Worm (Caenorhabditis elegans) whole organism, late embryonic: ENCODE results near the gene nhr-120.
A peak's percentile ranks its signal among the peaks of the same experiment; 100 is the strongest.

ENCODE experiments used
- C08G9.2 ChIP-seq: sonication (generic microtip); optimal IDR thresholded peaks from 2 replicates; lab custom pipeline; 2016; ENCODE audit warnings: mild to moderate bottlenecking, missing genetic modification characterization, moderate library complexity, missing compliant biosample characterization
- C38D4.7 ChIP-seq: fragments of 200-800 bp; sonication (Bioruptor generic); optimal IDR thresholded peaks from 2 replicates; lab custom pipeline; 2018; ENCODE audit warnings: mild to moderate bottlenecking, missing genetic modification characterization, moderate library complexity, missing compliant biosample characterization
- F13H6.1 ChIP-seq: sonication (generic microtip); optimal IDR thresholded peaks from 2 replicates; lab custom pipeline; 2016; ENCODE audit warnings: missing genetic modification characterization, missing compliant biosample characterization
- K02D7.2 ChIP-seq: sonication (generic microtip); optimal IDR thresholded peaks from 2 replicates; lab custom pipeline; 2017; ENCODE audit warnings: mild to moderate bottlenecking, missing genetic modification characterization, missing compliant biosample characterization
- T23F11.4 ChIP-seq: fragments of 200-800 bp; sonication (Bioruptor generic); optimal IDR thresholded peaks from 2 replicates; lab custom pipeline; 2018; ENCODE audit warnings: mild to moderate bottlenecking, missing genetic modification characterization, missing compliant biosample characterization
- ahr-1 ChIP-seq: sonication (generic microtip); optimal IDR thresholded peaks from 2 replicates; lab custom pipeline; 2016; ENCODE audit warnings: missing genetic modification characterization, missing compliant biosample characterization
- ama-1 ChIP-seq: fragments of 150-350 bp; optimal IDR thresholded peaks from 2 replicates; lab custom pipeline; 2014
- ceh-19 ChIP-seq: fragments of 200-800 bp; sonication (Bioruptor generic); optimal IDR thresholded peaks from 2 replicates; lab custom pipeline; 2018; ENCODE audit warnings: mild to moderate bottlenecking, missing genetic modification characterization, missing compliant biosample characterization
- ceh-2 ChIP-seq: sonication (generic microtip); optimal IDR thresholded peaks from 2 replicates; lab custom pipeline; 2016; ENCODE audit warnings: missing genotype, missing genetic modification characterization, missing compliant biosample characterization
- ceh-22 ChIP-seq: sonication (generic microtip); optimal IDR thresholded peaks from 2 replicates; lab custom pipeline; 2017; ENCODE audit warnings: missing biosample characterization, missing genetic modification characterization
- ceh-24 ChIP-seq: sonication (generic microtip); optimal IDR thresholded peaks from 2 replicates; lab custom pipeline; 2016; ENCODE audit warnings: mild to moderate bottlenecking, missing genetic modification characterization, missing compliant biosample characterization
- ceh-30 ChIP-seq: fragments of 150-350 bp; optimal IDR thresholded peaks from 2 replicates; lab custom pipeline; 2014; ENCODE audit warnings: missing biosample characterization, missing genetic modification characterization
- ceh-31 ChIP-seq: sonication (generic microtip); optimal IDR thresholded peaks from 2 replicates; lab custom pipeline; 2016; ENCODE audit warnings: missing genetic modification characterization, missing compliant biosample characterization
- ceh-34 ChIP-seq: sonication (generic microtip); optimal IDR thresholded peaks from 2 replicates; lab custom pipeline; 2016; ENCODE audit warnings: mild to moderate bottlenecking, missing genetic modification characterization, missing compliant biosample characterization
- ceh-45 ChIP-seq: fragments of 200-800 bp; sonication (Bioruptor generic); IDR thresholded peaks from 2 replicates; pipeline ENCODE4 v1.3.6; 2022; ENCODE audit warnings: missing genetic modification reagents, missing genetic modification characterization, missing compliant biosample characterization
- ceh-48 ChIP-seq: sonication (generic microtip); optimal IDR thresholded peaks from 2 replicates; lab custom pipeline; 2016; ENCODE audit warnings: missing genetic modification characterization, inconsistent platforms, missing compliant biosample characterization
- ceh-6 ChIP-seq: fragments of 200-800 bp; sonication (Bioruptor generic); optimal IDR thresholded peaks from 2 replicates; lab custom pipeline; 2018; ENCODE audit warnings: mild to moderate bottlenecking, missing genetic modification characterization, missing compliant biosample characterization
- elt-2 ChIP-seq: sonication (generic microtip); optimal IDR thresholded peaks from 2 replicates; lab custom pipeline; 2016; ENCODE audit warnings: missing genetic modification reagents, missing genetic modification characterization, missing compliant biosample characterization
- elt-4 ChIP-seq: sonication (generic microtip); optimal IDR thresholded peaks from 2 replicates; lab custom pipeline; 2016; ENCODE audit warnings: missing genetic modification characterization, missing compliant biosample characterization
- eyg-1 ChIP-seq: sonication (generic microtip); optimal IDR thresholded peaks from 2 replicates; lab custom pipeline; 2016; ENCODE audit warnings: missing genotype, missing genetic modification characterization, missing compliant biosample characterization
- fkh-10 ChIP-seq: fragments of 150-350 bp; optimal IDR thresholded peaks from 2 replicates; lab custom pipeline; 2014; ENCODE audit warnings: missing biosample characterization, missing genetic modification reagents, missing genetic modification characterization
- fkh-6 ChIP-seq: sonication (generic microtip); optimal IDR thresholded peaks from 2 replicates; lab custom pipeline; 2016; ENCODE audit warnings: missing genetic modification characterization, missing compliant biosample characterization
- hlh-15 ChIP-seq: sonication (generic microtip); optimal IDR thresholded peaks from 2 replicates; lab custom pipeline; 2016; ENCODE audit warnings: missing genetic modification characterization, missing compliant biosample characterization
- hlh-30 ChIP-seq: sonication (generic microtip); optimal IDR thresholded peaks from 2 replicates; lab custom pipeline; 2017; ENCODE audit warnings: antibody characterized with exemption, missing genetic modification characterization, missing compliant biosample characterization; ENCODE audit not compliant: insufficient read depth
- hlh-6 ChIP-seq: sonication (generic microtip); optimal IDR thresholded peaks from 2 replicates; lab custom pipeline; 2016; ENCODE audit warnings: missing genotype, missing genetic modification characterization, missing compliant biosample characterization
- hlh-8 ChIP-seq: sonication (generic microtip); optimal IDR thresholded peaks from 2 replicates; lab custom pipeline; 2016; ENCODE audit warnings: missing genotype, missing genetic modification characterization, missing compliant biosample characterization
- lim-6 ChIP-seq: sonication (generic microtip); optimal IDR thresholded peaks from 2 replicates; lab custom pipeline; 2016; ENCODE audit warnings: missing genetic modification characterization, missing compliant biosample characterization
- mec-3 ChIP-seq: sonication (generic microtip); optimal IDR thresholded peaks from 2 replicates; lab custom pipeline; 2016; ENCODE audit warnings: borderline replicate concordance, missing genetic modification characterization, missing compliant biosample characterization
- nfya-1 ChIP-seq: sonication (generic microtip); optimal IDR thresholded peaks from 2 replicates; lab custom pipeline; 2017; ENCODE audit warnings: missing genetic modification characterization, mild to moderate bottlenecking, missing compliant biosample characterization, antibody characterized with exemption, moderate library complexity
- nhr-11 ChIP-seq: fragments of 150-350 bp; optimal IDR thresholded peaks from 2 replicates; lab custom pipeline; 2014; ENCODE audit warnings: missing biosample characterization, missing genetic modification characterization
- npax-4 ChIP-seq: sonication (generic microtip); optimal IDR thresholded peaks from 2 replicates; lab custom pipeline; 2016; ENCODE audit warnings: missing genetic modification characterization, missing compliant biosample characterization
- odd-2 ChIP-seq: sonication (generic microtip); optimal IDR thresholded peaks from 2 replicates; lab custom pipeline; 2017; ENCODE audit warnings: antibody characterized with exemption, mild to moderate bottlenecking, missing genetic modification characterization, missing compliant biosample characterization
- pag-3 ChIP-seq: sonication (generic microtip); optimal IDR thresholded peaks from 2 replicates; lab custom pipeline; 2016; ENCODE audit warnings: missing compliant biosample characterization, missing genetic modification characterization, borderline replicate concordance
- pat-9 ChIP-seq: fragments of 200-800 bp; sonication (Bioruptor generic); optimal IDR thresholded peaks from 2 replicates; lab custom pipeline; 2018; ENCODE audit warnings: mild to moderate bottlenecking, missing genetic modification characterization, moderate library complexity, missing compliant biosample characterization
- pax-1 ChIP-seq: fragments of 150-350 bp; optimal IDR thresholded peaks from 2 replicates; lab custom pipeline; 2014; ENCODE audit warnings: missing biosample characterization, missing genetic modification characterization
- ref-2 ChIP-seq: sonication (generic microtip); optimal IDR thresholded peaks from 2 replicates; lab custom pipeline; 2016; ENCODE audit warnings: missing genetic modification characterization, missing compliant biosample characterization
- sdc-2 ChIP-seq: sonication (generic microtip); optimal IDR thresholded peaks from 2 replicates; lab custom pipeline; 2016; ENCODE audit warnings: missing genotype, missing genetic modification characterization, missing compliant biosample characterization
- sox-2 ChIP-seq: fragments of 200-800 bp; sonication (Bioruptor generic); IDR thresholded peaks from 2 replicates; pipeline ENCODE4 v1.3.6; 2022; ENCODE audit warnings: missing genetic modification reagents, missing genetic modification characterization, missing compliant biosample characterization
- sox-4 ChIP-seq: sonication (generic microtip); optimal IDR thresholded peaks from 2 replicates; lab custom pipeline; 2017; ENCODE audit warnings: mild to moderate bottlenecking, missing genetic modification characterization, inconsistent platforms, missing compliant biosample characterization
- tbx-2 ChIP-seq: sonication (generic microtip); optimal IDR thresholded peaks from 2 replicates; lab custom pipeline; 2016; ENCODE audit warnings: missing genetic modification characterization, missing compliant biosample characterization
- tbx-7 ChIP-seq: sonication (generic microtip); optimal IDR thresholded peaks from 2 replicates; lab custom pipeline; 2016; ENCODE audit warnings: missing genotype, missing genetic modification characterization, missing compliant biosample characterization
- ttx-3 ChIP-seq: sonication (generic microtip); optimal IDR thresholded peaks from 2 replicates; lab custom pipeline; 2016; ENCODE audit warnings: missing genetic modification reagents, missing genetic modification characterization, missing compliant biosample characterization
- unc-3 ChIP-seq, 2 experiments: fragments of 200-800 bp in 1 of 2; sonication (Bioruptor generic) in 1 of 2; sonication (generic microtip) in 1 of 2; conservative IDR thresholded peaks in 1 of 2; optimal IDR thresholded peaks in 1 of 2; 2 replicates each; pipeline versions ENCODE4 v1.3.6 to Lab custom; 2016 to 2022; ENCODE audit warnings: missing compliant biosample characterization in 2 of 2, missing genetic modification characterization in 2 of 2, missing genetic modification reagents in 1 of 2
- unc-86 ChIP-seq: sonication (generic microtip); optimal IDR thresholded peaks from 2 replicates; lab custom pipeline; 2016; ENCODE audit warnings: missing genetic modification characterization, missing compliant biosample characterization
- zip-5 ChIP-seq: sonication (generic microtip); optimal IDR thresholded peaks from 2 replicates; lab custom pipeline; 2016; ENCODE audit warnings: missing genetic modification characterization, missing compliant biosample characterization
- ztf-16 ChIP-seq: sonication (generic microtip); optimal IDR thresholded peaks from 2 replicates; lab custom pipeline; 2017; ENCODE audit warnings: missing genetic modification characterization, missing compliant biosample characterization

Gene nhr-120

DNA sequence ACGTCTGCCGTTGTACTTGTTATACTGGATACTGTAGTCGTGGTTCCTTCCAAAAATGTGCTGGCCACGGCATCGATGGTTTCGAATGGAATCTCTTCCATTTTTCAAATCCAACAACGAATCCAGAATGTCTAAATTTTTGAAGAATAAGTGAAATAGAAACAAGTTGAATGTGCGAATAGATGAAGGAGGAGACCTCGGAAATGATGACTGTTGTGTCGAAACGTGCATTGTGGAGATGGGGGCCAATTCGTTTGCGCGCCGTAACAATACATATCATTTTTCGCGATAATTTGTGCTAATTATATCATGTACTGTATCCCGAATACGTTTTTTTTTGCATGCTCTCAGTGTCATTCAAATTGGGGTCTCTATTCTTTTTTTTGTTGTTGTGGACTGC is 5.2 kb downstream of the nhr-120 start, which contains the start of gene aexr-1:
TSS of gene aexr-1 (minus strand) at position 101 of the 400 bp plus-strand sequence.
- TF ChIP-seq tbx-7 (tag; lab: Kevin White, UChicago) = no peak
- TF ChIP-seq ref-2 = no peak
- TF ChIP-seq ceh-19 (GFP tag; lab: Kevin White, UChicago) = no peak
- TF ChIP-seq mec-3 (tag; lab: Kevin White, UChicago) = no peak
- TF ChIP-seq eyg-1 (tag; lab: Kevin White, UChicago) = no peak
- TF ChIP-seq unc-86 = no peak
- TF ChIP-seq ceh-34 (tag; lab: Kevin White, UChicago) = no peak
- TF ChIP-seq ceh-22 (tag; lab: Kevin White, UChicago) = no peak
- TF ChIP-seq nfya-1 (tag; lab: Kevin White, UChicago) = no peak
- no peak for TF ChIP-seq fkh-6 (tag; lab: Kevin White, UChicago)
- no peak for TF ChIP-seq sox-4 (tag; lab: Kevin White, UChicago)
- TF ChIP-seq hlh-8 (tag; lab: Kevin White, UChicago) = no peak
- no peak for TF ChIP-seq K02D7.2 (tag; lab: Kevin White, UChicago)
- TF ChIP-seq tbx-2 (tag; lab: Kevin White, UChicago) = no peak
- TF ChIP-seq pag-3 (tag; lab: Kevin White, UChicago) = no peak
- TF ChIP-seq odd-2 = no peak
- TF ChIP-seq ama-1 = no peak
- no peak for TF ChIP-seq F13H6.1 (tag; lab: Kevin White, UChicago)
- no peak for TF ChIP-seq hlh-30 (tag; lab: Kevin White, UChicago)

- no peak for TF ChIP-seq ztf-16 (tag; lab: Kevin White, UChicago)
- no peak for TF ChIP-seq elt-4 (tag; lab: Kevin White, UChicago)
- no peak for TF ChIP-seq pax-1 (tag; lab: Kevin White, UChicago)
- TF ChIP-seq ceh-45 (GFP tag; lab: Robert Waterston, UW) = no peak
- TF ChIP-seq ref-2 = no peak
- no peak for TF ChIP-seq ceh-19 (GFP tag; lab: Kevin White, UChicago)
- TF ChIP-seq sox-2 (GFP tag; lab: Robert Waterston, UW) = no peak
- no peak for TF ChIP-seq ceh-24 (tag; lab: Kevin White, UChicago)
- no peak for TF ChIP-seq fkh-10 (GFP tag; lab: Kevin White, UChicago)
- no peak for TF ChIP-seq ceh-34 (tag; lab: Kevin White, UChicago)
Observed at ce11 chrX:6631437-6631836, 9.0 kb downstream of the nhr-120 start, which contains the start of gene aexr-2. TSS of gene aexr-2 (minus strand) at chrX:6631537.

DNA sequence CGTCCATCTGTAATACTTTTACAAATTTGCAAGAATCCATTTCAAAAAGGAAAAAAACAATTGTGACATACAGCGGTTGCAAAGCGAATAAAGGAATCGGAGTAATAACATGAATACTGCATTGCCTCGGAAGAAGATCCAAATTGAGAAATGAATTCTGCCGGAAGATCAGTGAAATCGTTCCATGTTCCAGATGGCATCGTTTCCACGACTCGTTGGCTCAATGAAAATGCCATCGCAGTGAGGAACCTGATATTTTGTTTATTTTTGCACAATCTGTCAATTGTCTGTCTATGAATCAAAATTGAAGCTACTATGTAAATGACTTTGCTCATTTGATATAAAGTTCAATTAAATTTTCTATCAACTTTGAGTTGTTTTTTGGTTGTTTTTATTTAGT is 9.8 kb downstream of the nhr-120 start:
- TF ChIP-seq ceh-48 (tag; lab: Kevin White, UChicago) (no peak), lim-6 (no peak), mec-3 (tag; lab: Kevin White, UChicago) (no peak), ref-2 (no peak), hlh-6 (no peak), ceh-30 (tag; lab: Kevin White, UChicago) (no peak), ceh-31 (tag; lab: Kevin White, UChicago) (no peak), ceh-34 (tag; lab: Kevin White, UChicago) (no peak), unc-3 (GFP tag; conservative IDR thresholded peaks at IDR 0.05; lab: Robert Waterston, UW) (no peak), unc-3 (tag; optimal IDR thresholded peaks at IDR 0.05; lab: Kevin White, UChicago) (no peak), ceh-2 (tag; lab: Kevin White, UChicago) (no peak), ttx-3 (tag; lab: Kevin White, UChicago) (no peak), eyg-1 (tag; lab: Kevin White, UChicago) (no peak), zip-5 (tag; lab: Kevin White, UChicago) (no peak), nhr-11 (no peak), elt-4 (tag; lab: Kevin White, UChicago) (no peak)

- TF ChIP-seq T23F11.4 (no peak), hlh-15 (tag; lab: Kevin White, UChicago) (no peak), pat-9 (tag; lab: Kevin White, UChicago) (no peak), ref-2 (peak; percentile 36), fkh-10 (GFP tag; lab: Kevin White, UChicago) (no peak), sdc-2 (tag; lab: Kevin White, UChicago) (no peak), ceh-6 (GFP tag; lab: Kevin White, UChicago) (no peak), C38D4.7 (GFP tag; lab: Kevin White, UChicago) (no peak), tbx-7 (tag; lab: Kevin White, UChicago) (no peak), odd-2 (no peak), C08G9.2 (no peak), unc-3 (GFP tag; conservative IDR thresholded peaks at IDR 0.05; lab: Robert Waterston, UW) (no peak), unc-3 (tag; optimal IDR thresholded peaks at IDR 0.05; lab: Kevin White, UChicago) (no peak), hlh-6 (no peak), elt-2 (tag; lab: Kevin White, UChicago) (peak; percentile 63), nhr-11 (no peak), K02D7.2 (tag; lab: Kevin White, UChicago) (no peak), ahr-1 (tag; lab: Kevin White, UChicago) (no peak), npax-4 (tag; lab: Kevin White, UChicago) (no peak), ceh-22 (tag; lab: Kevin White, UChicago) (no peak)
Observed at ce11 chrX:6625275-6625674, 15.1 kb downstream of the nhr-120 start.
